Worm (Caenorhabditis elegans): Measurements from ENCODE around the gene ZK673.1.

- TF ChIP-seq cog-1 (tag; optimal IDR thresholded peaks at IDR 0.05): no peak
- TF ChIP-seq flt-1 (GFP tag; IDR thresholded peaks at IDR 0.05): no peak
- TF ChIP-seq klf-2 (GFP tag; conservative IDR thresholded peaks at IDR 0.05): no peak
- no peak for TF ChIP-seq ref-1 (GFP tag; conservative IDR thresholded peaks at IDR 0.05)
Measured at ce11 chrII:10393282-10394179, 49.4 kb upstream of the ZK673.1 start, which contains the start of gene gpd-1.
